Fruit fly (Drosophila melanogaster) whole organism, wandering third instar larva: ENCODE measurements around the gene mino.

Source experiments
- Dif ChIP-seq: fragments of 200-275, 200-300 bp; sonication (Bioruptor generic); optimal IDR thresholded peaks from 2 replicates; lab custom pipeline; 2018; ENCODE audit warnings: missing biosample characterization, missing genetic modification characterization; ENCODE audit not compliant: partially characterized antibody
- Vsx2 ChIP-seq: fragments of 200-300, 225-300 bp; sonication (Bioruptor generic); optimal IDR thresholded peaks from 2 replicates; lab custom pipeline; 2018; ENCODE audit warnings: missing biosample characterization, missing genetic modification characterization; ENCODE audit not compliant: partially characterized antibody
- br ChIP-seq: fragments of 200-800 bp; sonication (Bioruptor generic); optimal IDR thresholded peaks from 2 replicates; lab custom pipeline; 2016; ENCODE audit warnings: missing biosample characterization, missing genetic modification characterization
- dmrt93B ChIP-seq: fragments of 200-800 bp; sonication (Bioruptor generic); optimal IDR thresholded peaks from 2 replicates; lab custom pipeline; 2018; ENCODE audit warnings: missing biosample characterization, mild to moderate bottlenecking, missing genetic modification characterization
- pan ChIP-seq: fragments of >200 bp; optimal IDR thresholded peaks from 2 replicates; lab custom pipeline; 2017
- sage ChIP-seq: fragments of 200-800 bp; sonication (Bioruptor generic); optimal IDR thresholded peaks from 2 replicates; lab custom pipeline; 2016; ENCODE audit warnings: missing biosample characterization, mild to moderate bottlenecking, missing genetic modification characterization
- sv ChIP-seq: fragments of 200-800 bp; sonication (Bioruptor generic); optimal IDR thresholded peaks from 3 replicates; lab custom pipeline; 2016; ENCODE audit warnings: missing biosample characterization, missing genetic modification characterization
- usp ChIP-seq: fragments of >200 bp; optimal IDR thresholded peaks from 2 replicates; lab custom pipeline; 2017; ENCODE audit warnings: missing biosample characterization, missing genetic modification characterization

DNA sequence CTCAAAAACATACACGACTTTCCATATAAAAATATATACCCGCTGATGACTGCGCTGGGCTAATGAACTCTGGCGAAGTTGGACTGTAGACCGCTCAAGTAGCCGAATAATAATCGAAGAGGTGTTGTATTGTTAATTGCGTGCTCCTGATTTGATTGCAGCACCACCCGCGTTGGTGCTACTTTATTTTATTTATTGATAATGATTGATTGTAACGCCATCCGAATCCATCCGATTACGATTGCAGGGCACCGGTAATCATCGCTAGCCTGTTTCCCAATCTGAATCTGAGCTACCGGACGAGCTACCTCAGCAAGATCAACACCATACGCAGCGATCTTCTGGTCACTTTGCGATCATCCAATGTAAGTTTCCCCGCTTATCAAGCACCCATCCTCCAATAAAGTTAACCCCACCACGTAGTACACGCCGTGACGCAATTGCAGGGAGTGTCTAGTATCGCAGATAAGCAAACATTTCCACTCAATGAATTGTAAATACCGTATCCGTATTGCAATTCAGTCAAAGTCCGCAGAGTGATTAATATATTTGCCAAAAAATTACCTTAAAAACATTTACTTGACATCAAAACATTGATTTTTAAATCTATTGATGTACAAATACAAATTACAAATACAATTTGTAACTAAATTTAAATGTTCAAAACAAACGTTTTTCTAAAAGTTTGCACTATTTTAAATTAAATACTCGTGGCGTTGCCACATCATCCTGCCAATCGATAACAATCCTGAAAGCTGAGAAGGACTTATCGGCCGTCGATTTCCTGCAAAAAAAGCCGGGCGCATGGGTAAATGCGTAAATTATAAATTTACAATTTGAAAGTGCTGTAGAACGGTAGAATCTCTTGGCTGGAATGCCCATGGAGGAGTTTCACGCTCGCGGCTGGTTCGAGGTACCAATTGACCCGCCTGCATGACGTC is 4.3 kb downstream of the mino start:
- TF ChIP-seq pan (lab: Kevin White, UChicago) (no peak), Vsx2 (GFP tag; lab: Kevin White, UChicago) (no peak), sage (GFP tag; lab: Kevin White, UChicago) (no peak), br (GFP tag; lab: Kevin White, UChicago) (no peak), sv (no peak), dmrt93B (GFP tag; lab: Kevin White, UChicago) (no peak), usp (no peak), Dif (GFP tag; lab: Kevin White, UChicago) (no peak)
